Fruit fly (Drosophila melanogaster) whole organism, prepupa: ENCODE data around the gene ND-20L.

ENCODE experiments used
- CG10631 ChIP-seq: fragments of 200-800 bp; sonication (Bioruptor generic); optimal IDR thresholded peaks from 2 replicates; lab custom pipeline; 2016; ENCODE audit warnings: missing biosample characterization, missing genetic modification characterization
- CG10669 ChIP-seq: fragments of 200-800 bp; sonication (Bioruptor generic); optimal IDR thresholded peaks from 3 replicates; lab custom pipeline; 2018; ENCODE audit warnings: missing biosample characterization, mild to moderate bottlenecking, missing genetic modification characterization, moderate library complexity
- CG11294 ChIP-seq: fragments of 200-800 bp; sonication (Bioruptor generic); IDR thresholded peaks from 2 replicates; pipeline ENCODE4 v1.3.6; 2022; ENCODE audit warnings: missing biosample characterization, missing genetic modification characterization
- CG11762 ChIP-seq: fragments of 200-800 bp; sonication (Bioruptor generic); optimal IDR thresholded peaks from 3 replicates; lab custom pipeline; 2016; ENCODE audit warnings: missing biosample characterization, missing genetic modification characterization; ENCODE audit not compliant: insufficient read depth
- CG11902 ChIP-seq: fragments of 200-800 bp; sonication (Bioruptor generic); optimal IDR thresholded peaks from 3 replicates; lab custom pipeline; 2016; ENCODE audit warnings: missing biosample characterization, missing genetic modification characterization
- CG15336 ChIP-seq: fragments of 200-800 bp; sonication (Bioruptor generic); IDR thresholded peaks from 2 replicates; pipeline ENCODE4 v1.3.6; 2022; ENCODE audit warnings: missing biosample characterization, missing genetic modification characterization
- CG1621 ChIP-seq: fragments of 200-800 bp; sonication (Bioruptor generic); optimal IDR thresholded peaks from 3 replicates; lab custom pipeline; 2018; ENCODE audit warnings: missing biosample characterization, mild to moderate bottlenecking, missing genetic modification characterization
- CG16779 ChIP-seq: fragments of 200-800 bp; sonication (Bioruptor generic); optimal IDR thresholded peaks from 3 replicates; lab custom pipeline; 2017; ENCODE audit warnings: missing biosample characterization, mild to moderate bottlenecking, missing genetic modification characterization
- CG31627 ChIP-seq: fragments of 200-800 bp; sonication (Bioruptor generic); optimal IDR thresholded peaks from 3 replicates; lab custom pipeline; 2016; ENCODE audit warnings: missing biosample characterization, missing genetic modification characterization
- CG32006 ChIP-seq: fragments of 200-800 bp; sonication (Bioruptor generic); optimal IDR thresholded peaks from 3 replicates; lab custom pipeline; 2017; ENCODE audit warnings: missing biosample characterization, mild to moderate bottlenecking, missing genetic modification characterization
- CG34406 ChIP-seq: fragments of 200-800 bp; sonication (Bioruptor generic); optimal IDR thresholded peaks from 3 replicates; lab custom pipeline; 2016; ENCODE audit warnings: missing biosample characterization, missing genetic modification characterization
- CG3919 ChIP-seq: fragments of 200-800 bp; sonication (Bioruptor generic); optimal IDR thresholded peaks from 3 replicates; lab custom pipeline; 2016; ENCODE audit warnings: missing biosample characterization, missing genetic modification characterization
- CG4318 ChIP-seq: fragments of 200-800 bp; sonication (Bioruptor generic); optimal IDR thresholded peaks from 3 replicates; lab custom pipeline; 2017; ENCODE audit warnings: missing biosample characterization, mild to moderate bottlenecking, missing genetic modification characterization
- CG6276 ChIP-seq: fragments of 200-800 bp; sonication (Bioruptor generic); optimal IDR thresholded peaks from 2 replicates; lab custom pipeline; 2017; ENCODE audit warnings: missing biosample characterization, mild to moderate bottlenecking, missing genetic modification characterization
- CG6792 ChIP-seq: fragments of 200-800 bp; sonication (Bioruptor generic); optimal IDR thresholded peaks from 3 replicates; lab custom pipeline; 2016; ENCODE audit warnings: missing biosample characterization, missing genetic modification characterization
- CG6808 ChIP-seq: fragments of 200-800 bp; sonication (Bioruptor generic); optimal IDR thresholded peaks from 3 replicates; lab custom pipeline; 2017; ENCODE audit warnings: missing biosample characterization, missing genetic modification characterization, mild to moderate bottlenecking, moderate library complexity, missing genetic modification reagents
- CG6854 ChIP-seq: fragments of 200-800 bp; sonication (Bioruptor generic); optimal IDR thresholded peaks from 2 replicates; lab custom pipeline; 2017; ENCODE audit warnings: missing biosample characterization, mild to moderate bottlenecking, missing genetic modification characterization
- CG7368 ChIP-seq: fragments of 200-800 bp; sonication (Bioruptor generic); optimal IDR thresholded peaks from 3 replicates; lab custom pipeline; 2016; ENCODE audit warnings: missing biosample characterization, missing genetic modification characterization
- CG8119 ChIP-seq: fragments of 200-800 bp; sonication (Bioruptor generic); IDR thresholded peaks from 3 replicates; pipeline ENCODE4 v1.3.6; 2022; ENCODE audit warnings: missing biosample characterization, missing genetic modification characterization
- CG8319 ChIP-seq: fragments of 200-800 bp; sonication (Bioruptor generic); optimal IDR thresholded peaks from 3 replicates; lab custom pipeline; 2016; ENCODE audit warnings: missing biosample characterization, missing genetic modification characterization
- CG9139 ChIP-seq: fragments of 200-800 bp; sonication (Bioruptor generic); optimal IDR thresholded peaks from 3 replicates; lab custom pipeline; 2017; ENCODE audit warnings: missing biosample characterization, mild to moderate bottlenecking, missing genetic modification characterization
- Eip75B ChIP-seq: fragments of 200-800 bp; sonication (Bioruptor generic); optimal IDR thresholded peaks from 3 replicates; lab custom pipeline; 2016; ENCODE audit warnings: missing biosample characterization, missing genetic modification characterization
- Eip78C ChIP-seq: fragments of 200-800 bp; sonication (Bioruptor generic); peaks from one replicate; lab custom pipeline; 2016; ENCODE audit warnings: missing biosample characterization, missing genetic modification characterization
- Eip93F ChIP-seq: fragments of 200-800 bp; sonication (Bioruptor generic); optimal IDR thresholded peaks from 2 replicates; lab custom pipeline; 2016; ENCODE audit warnings: missing biosample characterization, mild to moderate bottlenecking, missing genetic modification characterization
- Ets21C ChIP-seq: fragments of 200-800 bp; sonication (Bioruptor generic); optimal IDR thresholded peaks from 3 replicates; lab custom pipeline; 2016; ENCODE audit warnings: missing biosample characterization, missing genetic modification characterization
- Ets96B ChIP-seq: fragments of 200-800 bp; optimal IDR thresholded peaks from 2 replicates; lab custom pipeline; 2019; ENCODE audit warnings: missing biosample characterization, mild to moderate bottlenecking, missing genetic modification characterization, moderate library complexity
- Hr38 ChIP-seq: sonication (Bioruptor generic); optimal IDR thresholded peaks from 2 replicates; lab custom pipeline; 2016; ENCODE audit warnings: missing biosample characterization, missing genetic modification characterization
- Lpt ChIP-seq: fragments of 200-800 bp; sonication (Bioruptor generic); optimal IDR thresholded peaks from 3 replicates; lab custom pipeline; 2016; ENCODE audit warnings: missing biosample characterization, missing genetic modification characterization
- Met ChIP-seq: fragments of 200-800 bp; sonication (Bioruptor generic); optimal IDR thresholded peaks from 3 replicates; lab custom pipeline; 2016; ENCODE audit warnings: missing biosample characterization, missing genetic modification characterization
- OdsH ChIP-seq: fragments of 200-800 bp; sonication (Bioruptor generic); optimal IDR thresholded peaks from 3 replicates; lab custom pipeline; 2016; ENCODE audit warnings: missing biosample characterization, missing genetic modification characterization
- Smox ChIP-seq: fragments of 200-800 bp; sonication (Bioruptor generic); optimal IDR thresholded peaks from 3 replicates; lab custom pipeline; 2016; ENCODE audit warnings: missing biosample characterization, missing genetic modification characterization
- Sox102F ChIP-seq: fragments of 200-800 bp; sonication (Bioruptor generic); optimal IDR thresholded peaks from 2 replicates; lab custom pipeline; 2016; ENCODE audit warnings: missing biosample characterization, mild to moderate bottlenecking, missing genetic modification characterization
- Sox14 ChIP-seq: fragments of 200-800 bp; sonication (Bioruptor generic); optimal IDR thresholded peaks from 3 replicates; lab custom pipeline; 2016; ENCODE audit warnings: missing biosample characterization, missing genetic modification characterization
- achi ChIP-seq: fragments of 200-800 bp; sonication (Bioruptor generic); optimal IDR thresholded peaks from 3 replicates; lab custom pipeline; 2016; ENCODE audit warnings: missing biosample characterization, missing genetic modification characterization
- acj6 ChIP-seq: fragments of 200-800 bp; sonication (Bioruptor generic); optimal IDR thresholded peaks from 3 replicates; lab custom pipeline; 2016; ENCODE audit warnings: missing biosample characterization, missing genetic modification characterization
- cyc ChIP-seq: fragments of 200-800 bp; sonication (Bioruptor generic); optimal IDR thresholded peaks from 3 replicates; lab custom pipeline; 2016; ENCODE audit warnings: missing biosample characterization, missing genetic modification characterization
- dsx ChIP-seq: fragments of 200-800 bp; optimal IDR thresholded peaks from 3 replicates; lab custom pipeline; 2019; ENCODE audit warnings: missing biosample characterization, mild to moderate bottlenecking, missing genetic modification characterization, moderate library complexity; ENCODE audit not compliant: poor library complexity, severe bottlenecking
- eg ChIP-seq: fragments of 200-800 bp; sonication (Bioruptor generic); IDR thresholded peaks from 3 replicates; pipeline ENCODE4 v1.3.6; 2022; ENCODE audit warnings: missing biosample characterization, missing genetic modification characterization
- esn ChIP-seq: fragments of 200-800 bp; sonication (Bioruptor generic); optimal IDR thresholded peaks from 2 replicates; lab custom pipeline; 2016; ENCODE audit warnings: missing biosample characterization, mild to moderate bottlenecking, missing genetic modification characterization, moderate library complexity
- fd59A ChIP-seq: fragments of 200-800 bp; sonication (Bioruptor generic); optimal IDR thresholded peaks from 2 replicates; lab custom pipeline; 2017; ENCODE audit warnings: missing biosample characterization, mild to moderate bottlenecking, missing genetic modification characterization, missing genetic modification reagents
- fd85E ChIP-seq: fragments of 200-800 bp; sonication (Bioruptor generic); optimal IDR thresholded peaks from 3 replicates; lab custom pipeline; 2016; ENCODE audit warnings: missing biosample characterization, missing genetic modification characterization
- fkh ChIP-seq: fragments of 200-800 bp; sonication (Bioruptor generic); optimal IDR thresholded peaks from 3 replicates; lab custom pipeline; 2017; ENCODE audit warnings: missing biosample characterization, mild to moderate bottlenecking, missing genetic modification characterization, moderate library complexity
- net ChIP-seq: fragments of 200-800 bp; sonication (Bioruptor generic); optimal IDR thresholded peaks from 3 replicates; lab custom pipeline; 2016; ENCODE audit warnings: missing biosample characterization, missing genetic modification characterization
- salr ChIP-seq, 2 experiments: fragments of 200-800 bp; sonication (Bioruptor generic); optimal IDR thresholded peaks; 3 replicates each; lab custom pipeline; 2016 to 2018; ENCODE audit warnings: missing biosample characterization in 2 of 2, missing genetic modification characterization in 2 of 2, mild to moderate bottlenecking in 1 of 2
- spab ChIP-seq: fragments of 200-800 bp; sonication (Bioruptor generic); optimal IDR thresholded peaks from 2 replicates; lab custom pipeline; 2017; ENCODE audit warnings: missing biosample characterization, mild to moderate bottlenecking, missing genetic modification characterization, missing genetic modification reagents
- svp ChIP-seq: fragments of 200-800 bp; sonication (Bioruptor generic); peaks from one replicate; lab custom pipeline; 2016; ENCODE audit warnings: missing biosample characterization, missing genetic modification characterization
- topi ChIP-seq: fragments of 200-800 bp; sonication (Bioruptor generic); optimal IDR thresholded peaks from 3 replicates; lab custom pipeline; 2016; ENCODE audit warnings: missing biosample characterization, missing genetic modification characterization
- vri ChIP-seq: fragments of 200-800 bp; sonication (Bioruptor generic); optimal IDR thresholded peaks from 3 replicates; lab custom pipeline; 2016; ENCODE audit warnings: missing biosample characterization, mild to moderate bottlenecking, missing genetic modification characterization

The ND-20L gene

DNA sequence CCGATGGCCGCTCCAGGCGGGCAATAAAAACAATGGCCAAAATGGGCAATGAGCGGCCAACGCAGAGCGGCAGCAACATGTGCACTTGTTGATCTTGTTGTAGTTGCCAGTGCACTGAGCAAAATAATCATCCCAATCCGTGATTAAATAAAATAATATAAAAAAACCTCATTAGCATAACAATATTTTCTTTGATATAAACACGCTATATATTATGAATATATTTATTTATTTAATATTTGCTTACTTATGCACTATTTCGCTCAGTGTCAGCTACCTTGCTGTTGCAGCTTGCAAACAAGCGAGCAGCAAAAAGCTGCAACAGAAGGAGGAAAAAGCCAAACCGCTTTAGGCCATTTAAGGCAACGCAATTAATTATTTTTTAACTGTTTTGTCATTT lies 3.8 kb downstream of the ND-20L start (continued):
- TF ChIP-seq CG3919 (GFP tag; lab: Kevin White, UChicago) (peak; percentile 82), Ets21C (GFP tag; lab: Kevin White, UChicago) (peak; percentile 4), CG10669 (peak; percentile 77), CG4318 (GFP tag; lab: Kevin White, UChicago) (peak; percentile 34), Hr38 (GFP tag; lab: Kevin White, UChicago) (no peak), spab (peak; percentile 74), CG31627 (peak; percentile 25), eg (GFP tag; lab: Robert Waterston, UW) (peak; percentile 79), CG8119 (GFP tag; lab: Robert Waterston, UW) (peak; percentile 82), Sox14 (GFP tag; lab: Kevin White, UChicago) (peak; percentile 3), CG10631 (GFP tag; lab: Kevin White, UChicago) (peak; percentile 69), CG6792 (GFP tag; lab: Kevin White, UChicago) (peak; percentile 76), Smox (peak; percentile 51), CG32006 (GFP tag; lab: Kevin White, UChicago) (peak; percentile 70), Lpt (GFP tag; lab: Kevin White, UChicago) (peak; percentile 60), fd59A (GFP tag; lab: Kevin White, UChicago) (peak; percentile 65), CG8319 (GFP tag; lab: Kevin White, UChicago) (peak; percentile 46), CG7368 (GFP tag; lab: Kevin White, UChicago) (peak; percentile 65), dsx (GFP tag; lab: Kevin White, UChicago) (peak; percentile 83), CG34406 (GFP tag; lab: Kevin White, UChicago) (peak; percentile 78), fd85E (GFP tag; lab: Kevin White, UChicago) (no peak), salr (GFP tag; optimal IDR thresholded peaks at IDR 0.05; lab: Kevin White, UChicago) (peak; percentile 31 to 63), Met (GFP tag; lab: Kevin White, UChicago) (peak; percentile 59), acj6 (GFP tag; lab: Kevin White, UChicago) (peak; percentile 72), CG6276 (GFP tag; lab: Kevin White, UChicago) (peak; percentile 55), topi (GFP tag; lab: Kevin White, UChicago) (peak; percentile 61), CG6854 (GFP tag; lab: Kevin White, UChicago) (peak; percentile 39), CG16779 (peak; percentile 45), Ets96B (tag; lab: Kevin White, UChicago) (peak; percentile 79), CG15336 (GFP tag; lab: Robert Waterston, UW) (peak; percentile 77), esn (GFP tag; lab: Kevin White, UChicago) (peak; percentile 69), CG1621 (tag; lab: Kevin White, UChicago) (peak; percentile 63), CG11762 (GFP tag; lab: Kevin White, UChicago) (peak; percentile 51), net (GFP tag; lab: Kevin White, UChicago) (peak; percentile 68), Eip75B (GFP tag; lab: Kevin White, UChicago) (peak; percentile 40), CG11294 (peak; percentile 15; the same call in 1 of the 2 replicates), OdsH (GFP tag; lab: Kevin White, UChicago) (peak; percentile 77), cyc (GFP tag; lab: Kevin White, UChicago) (peak; percentile 57)

DNA sequence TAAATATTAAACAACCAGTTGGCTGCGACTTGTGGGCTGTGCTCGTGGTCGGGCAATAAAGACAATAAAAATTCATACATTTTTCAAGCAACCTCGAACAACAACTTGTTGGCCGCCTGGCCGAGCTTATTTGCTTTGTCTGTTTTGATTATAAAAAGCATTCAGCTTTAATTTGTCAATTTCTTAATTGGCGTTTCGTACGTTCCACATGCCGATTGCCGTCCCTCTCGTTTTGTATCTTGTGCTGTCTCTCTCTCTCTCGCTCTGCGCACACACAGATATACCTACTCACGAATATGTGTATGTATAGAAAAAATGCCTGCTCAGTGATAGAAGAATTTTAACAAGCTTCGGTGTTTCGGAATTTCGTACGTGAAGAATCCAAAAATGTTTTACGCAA lies 4.7 kb downstream of the ND-20L start:
- TF ChIP-seq acj6 (GFP tag; lab: Kevin White, UChicago) (no peak), Eip78C (GFP tag; lab: Kevin White, UChicago) (peak; percentile 36), dsx (GFP tag; lab: Kevin White, UChicago) (no peak)

- TF ChIP-seq CG3919 (GFP tag; lab: Kevin White, UChicago) (peak; percentile 69), CG10631 (GFP tag; lab: Kevin White, UChicago) (peak; percentile 57), fkh (GFP tag; lab: Kevin White, UChicago) (no peak), Lpt (GFP tag; lab: Kevin White, UChicago) (peak; percentile 7), CG16779 (no peak), achi (GFP tag; lab: Kevin White, UChicago) (peak; percentile 64), vri (GFP tag; lab: Kevin White, UChicago) (peak; percentile 9), Ets96B (tag; lab: Kevin White, UChicago) (peak; percentile 75), cyc (GFP tag; lab: Kevin White, UChicago) (peak; percentile 46), CG9139 (GFP tag; lab: Kevin White, UChicago) (no peak), CG11902 (GFP tag; lab: Kevin White, UChicago) (peak; percentile 39), Eip93F (GFP tag; lab: Kevin White, UChicago) (no peak), CG6808 (GFP tag; lab: Kevin White, UChicago) (peak; percentile 73), CG6792 (GFP tag; lab: Kevin White, UChicago) (peak; percentile 49), svp (GFP tag; lab: Kevin White, UChicago) (peak; percentile 78), CG31627 (peak; percentile 25), net (GFP tag; lab: Kevin White, UChicago) (peak; percentile 8), Sox102F (peak; percentile 28)
These were observed 6.6 kb downstream of the ND-20L start for dm6 chr3R:29522164-29522563.
